Fruit fly (Drosophila melanogaster): ENCODE results near the gene CG11755.

DNA sequence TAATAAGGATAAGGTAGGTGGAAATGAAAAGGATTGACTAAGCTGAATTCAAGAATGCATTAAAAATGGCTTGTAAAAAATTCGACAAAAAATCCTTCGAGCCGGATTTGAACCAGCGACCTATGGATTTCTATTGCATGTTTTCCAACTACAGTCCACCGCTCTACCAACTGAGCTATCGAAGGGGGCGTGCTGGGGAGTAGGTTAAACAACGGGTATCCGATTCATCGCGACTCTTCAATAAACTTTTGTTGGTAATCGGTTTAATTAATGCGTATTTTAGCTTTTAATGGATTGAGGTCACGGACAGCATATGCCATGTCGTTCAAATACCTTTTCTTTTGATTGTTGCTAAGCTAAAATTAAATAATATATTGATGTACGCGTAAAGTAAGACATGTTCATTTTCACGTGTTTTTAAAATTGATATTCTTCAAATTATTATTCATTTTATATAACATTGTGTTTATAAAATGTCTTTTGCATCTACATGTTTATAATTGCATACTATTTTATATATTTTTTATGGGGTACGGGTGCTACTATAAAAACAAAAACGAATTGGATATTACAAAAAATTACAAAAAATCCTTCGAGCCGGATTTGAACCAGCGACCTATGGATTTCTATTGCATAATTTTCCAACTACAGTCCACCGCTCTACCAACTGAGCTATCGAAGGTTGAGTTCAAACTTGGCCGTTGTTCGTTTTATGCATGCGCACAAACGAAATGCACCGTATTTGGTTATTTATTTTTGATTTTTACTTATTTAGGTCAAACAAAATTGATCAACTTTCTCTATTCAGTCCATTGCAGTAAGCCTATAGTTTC, 8.5 kb upstream of the CG11755 start:
- no peak for TF ChIP-seq ttk (optimal IDR thresholded peaks at IDR 0.05)
- no peak for TF ChIP-seq h (optimal IDR thresholded peaks at IDR 0.05)
- no peak for TF ChIP-seq Sin3A (optimal IDR thresholded peaks at IDR 0.05)
